Fruit fly (Drosophila melanogaster) whole organism, embryonic: ENCODE results near the gene Rnmt.
A peak's percentile ranks its signal among the peaks of the same experiment; 100 is the strongest.

Experiments used
- ATbp ChIP-seq: fragments of 200-800 bp; sonication (Bioruptor generic); optimal IDR thresholded peaks from 2 replicates; lab custom pipeline; 2017; ENCODE audit warnings: missing biosample characterization, mild to moderate bottlenecking, missing genetic modification characterization, missing genetic modification reagents
- Abd-B ChIP-seq: fragments of 200-800 bp; sonication (Bioruptor generic); optimal IDR thresholded peaks from 2 replicates; lab custom pipeline; 2018; ENCODE audit warnings: missing biosample characterization, mild to moderate bottlenecking, missing genetic modification characterization, moderate library complexity
- Adf1 ChIP-seq: fragments of 200-800 bp; sonication (Bioruptor generic); IDR thresholded peaks from 2 replicates; pipeline ENCODE4 v1.3.6; 2022; ENCODE audit warnings: missing biosample characterization, missing genetic modification characterization
- Aef1 ChIP-seq: fragments of 200-800 bp; sonication (Bioruptor generic); IDR thresholded peaks from 3 replicates; pipeline ENCODE4 v1.3.6; 2022; ENCODE audit warnings: missing biosample characterization, missing genetic modification characterization
- CG10147 ChIP-seq: fragments of 200-800 bp; sonication (Bioruptor generic); optimal IDR thresholded peaks from 2 replicates; lab custom pipeline; 2019; ENCODE audit warnings: missing biosample characterization, mild to moderate bottlenecking, missing genetic modification characterization, moderate library complexity
- CG10321 ChIP-seq: fragments of 200-800 bp; sonication (Bioruptor generic); IDR thresholded peaks from 2 replicates; pipeline ENCODE4 v1.3.6; 2022; ENCODE audit warnings: missing biosample characterization, missing genetic modification characterization
- CG10543 ChIP-seq: fragments of 200-800 bp; sonication (Bioruptor generic); optimal IDR thresholded peaks from 3 replicates; lab custom pipeline; 2017; ENCODE audit warnings: missing biosample characterization, mild to moderate bottlenecking, missing genetic modification characterization, moderate library complexity
- CG12071 ChIP-seq: fragments of 200-800 bp; sonication (Bioruptor generic); optimal IDR thresholded peaks from 3 replicates; lab custom pipeline; 2018; ENCODE audit warnings: missing biosample characterization, mild to moderate bottlenecking, missing genetic modification characterization
- CG12299 ChIP-seq: fragments of 200-800 bp; sonication (Bioruptor generic); optimal IDR thresholded peaks from 2 replicates; lab custom pipeline; 2018; ENCODE audit warnings: missing biosample characterization, mild to moderate bottlenecking, missing genetic modification characterization
- CG12391 ChIP-seq: fragments of 200-800 bp; sonication (Bioruptor generic); optimal IDR thresholded peaks from 3 replicates; lab custom pipeline; 2018; ENCODE audit warnings: missing biosample characterization, mild to moderate bottlenecking, missing genetic modification characterization, moderate library complexity
- CG12769 ChIP-seq: fragments of 200-800 bp; sonication (Bioruptor generic); optimal IDR thresholded peaks from 2 replicates; lab custom pipeline; 2019; ENCODE audit warnings: missing biosample characterization, mild to moderate bottlenecking, missing genetic modification characterization, moderate library complexity
- CG12942 ChIP-seq: fragments of 200-800 bp; sonication (Bioruptor generic); optimal IDR thresholded peaks from 3 replicates; lab custom pipeline; 2016; ENCODE audit warnings: missing biosample characterization, missing genetic modification characterization
- CG1647 ChIP-seq: fragments of 200-800 bp; sonication (Bioruptor generic); optimal IDR thresholded peaks from 3 replicates; lab custom pipeline; 2016; ENCODE audit warnings: missing biosample characterization, missing genetic modification characterization
- CG17186 ChIP-seq: fragments of 200-800 bp; sonication (Bioruptor generic); optimal IDR thresholded peaks from 3 replicates; lab custom pipeline; 2017; ENCODE audit warnings: missing biosample characterization, missing genetic modification reagents, missing genetic modification characterization
- CG17385 ChIP-seq: fragments of 200-800 bp; sonication (Bioruptor generic); optimal IDR thresholded peaks from 3 replicates; lab custom pipeline; 2018; ENCODE audit warnings: missing biosample characterization, mild to moderate bottlenecking, missing genetic modification characterization
- CG17912 ChIP-seq: fragments of 200-800 bp; sonication (Bioruptor generic); optimal IDR thresholded peaks from 2 replicates; lab custom pipeline; 2018; ENCODE audit warnings: missing biosample characterization, mild to moderate bottlenecking, missing genetic modification characterization
- CG18476 ChIP-seq: fragments of 200-800 bp; sonication (Bioruptor generic); optimal IDR thresholded peaks from 2 replicates; lab custom pipeline; 2016; ENCODE audit warnings: missing biosample characterization, mild to moderate bottlenecking, missing genetic modification characterization
- CG2875 ChIP-seq: fragments of 200-800 bp; sonication (Bioruptor generic); optimal IDR thresholded peaks from 2 replicates; lab custom pipeline; 2017; ENCODE audit warnings: missing biosample characterization, mild to moderate bottlenecking, missing genetic modification characterization, missing genetic modification reagents
- CG33213 ChIP-seq: fragments of 200-800 bp; sonication (Bioruptor generic); optimal IDR thresholded peaks from 3 replicates; lab custom pipeline; 2016; ENCODE audit warnings: missing biosample characterization, missing genetic modification characterization
- CG4360 ChIP-seq: fragments of 200-800 bp; sonication (Bioruptor generic); IDR thresholded peaks from 2 replicates; pipeline ENCODE4 v1.3.6; 2022; ENCODE audit warnings: missing biosample characterization, missing genetic modification characterization
- CG4404 ChIP-seq: fragments of 200-800 bp; sonication (Bioruptor generic); IDR thresholded peaks from 2 replicates; pipeline ENCODE4 v1.3.6; 2022; ENCODE audit warnings: missing biosample characterization, missing genetic modification characterization
- CG9215 ChIP-seq: fragments of 200-800 bp; sonication (Bioruptor generic); IDR thresholded peaks from 2 replicates; pipeline ENCODE4 v1.3.6; 2022; ENCODE audit warnings: missing biosample characterization, missing genetic modification characterization
- CG9797 ChIP-seq: fragments of 200-800 bp; sonication (Bioruptor generic); optimal IDR thresholded peaks from 3 replicates; lab custom pipeline; 2018; ENCODE audit warnings: missing biosample characterization, mild to moderate bottlenecking, missing genetic modification characterization
- D19A ChIP-seq: fragments of 200-800 bp; optimal IDR thresholded peaks from 3 replicates; lab custom pipeline; 2019; ENCODE audit warnings: missing biosample characterization, mild to moderate bottlenecking, missing genetic modification characterization, moderate library complexity
- Dek ChIP-seq: fragments of 200-800 bp; sonication (Bioruptor generic); optimal IDR thresholded peaks from 3 replicates; lab custom pipeline; 2019; ENCODE audit warnings: missing biosample characterization, mild to moderate bottlenecking, missing genetic modification characterization, moderate library complexity
- Dref ChIP-seq: fragments of 200-800 bp; sonication (Bioruptor generic); IDR thresholded peaks from 2 replicates; pipeline ENCODE4 v1.3.6; 2022; ENCODE audit warnings: missing biosample characterization, missing genetic modification characterization
- HLHmδ ChIP-seq: fragments of 200-800 bp; sonication (Bioruptor generic); optimal IDR thresholded peaks from 2 replicates; lab custom pipeline; 2018; ENCODE audit warnings: missing biosample characterization, mild to moderate bottlenecking, missing genetic modification characterization, moderate library complexity
- Hey ChIP-seq: fragments of 200-800 bp; sonication (Bioruptor generic); optimal IDR thresholded peaks from 3 replicates; lab custom pipeline; 2018; ENCODE audit warnings: missing biosample characterization, mild to moderate bottlenecking, missing genetic modification characterization
- HmgZ ChIP-seq: fragments of 200-800 bp; sonication (Bioruptor generic); optimal IDR thresholded peaks from 2 replicates; lab custom pipeline; 2018; ENCODE audit warnings: missing biosample characterization, mild to moderate bottlenecking, missing genetic modification characterization
- Lhr ChIP-seq: fragments of 200-800 bp; sonication (Bioruptor generic); optimal IDR thresholded peaks from 3 replicates; lab custom pipeline; 2017; ENCODE audit warnings: mild to moderate bottlenecking, missing biosample characterization, missing genetic modification reagents, missing genetic modification characterization
- Oli ChIP-seq: fragments of 200-800 bp; sonication (Bioruptor generic); optimal IDR thresholded peaks from 2 replicates; lab custom pipeline; 2018; ENCODE audit warnings: missing biosample characterization, mild to moderate bottlenecking, missing genetic modification characterization, moderate library complexity
- Sox100B ChIP-seq: fragments of 200-800 bp; sonication (Bioruptor generic); optimal IDR thresholded peaks from 3 replicates; lab custom pipeline; 2018; ENCODE audit warnings: missing biosample characterization, mild to moderate bottlenecking, missing genetic modification characterization
- Tbp ChIP-seq: fragments of >200 bp; optimal IDR thresholded peaks from 2 replicates; lab custom pipeline; 2018; ENCODE audit warnings: missing biosample characterization, missing genetic modification characterization
- Xbp1 ChIP-seq: fragments of 200-800 bp; sonication (Bioruptor generic); optimal IDR thresholded peaks from 3 replicates; lab custom pipeline; 2016; ENCODE audit warnings: missing biosample characterization, mild to moderate bottlenecking, missing genetic modification characterization
- ato ChIP-seq: fragments of 200-800 bp; sonication (Bioruptor generic); IDR thresholded peaks from 2 replicates; pipeline ENCODE4 v1.3.6; 2022; ENCODE audit warnings: missing biosample characterization, missing genetic modification characterization; ENCODE audit not compliant: partially characterized antibody
- az2 ChIP-seq: fragments of 200-800 bp; sonication (Bioruptor generic); optimal IDR thresholded peaks from 3 replicates; lab custom pipeline; 2016; ENCODE audit warnings: missing biosample characterization, missing genetic modification characterization
- dysf ChIP-seq: fragments of 200-800 bp; sonication (Bioruptor generic); IDR thresholded peaks from 3 replicates; pipeline ENCODE4 v1.3.6; 2022; ENCODE audit warnings: missing biosample characterization, missing genetic modification characterization
- eve ChIP-seq, 2 experiments: fragments of >200 bp; optimal IDR thresholded peaks; 2 replicates each; lab custom pipeline; 2017; ENCODE audit warnings: missing biosample characterization in 2 of 2, missing genetic modification characterization in 2 of 2
- ewg ChIP-seq: fragments of 200-800 bp; sonication (Bioruptor generic); optimal IDR thresholded peaks from 3 replicates; lab custom pipeline; 2017; ENCODE audit warnings: mild to moderate bottlenecking, missing biosample characterization, missing genetic modification reagents, missing genetic modification characterization
- gcm2 ChIP-seq: fragments of 200-800 bp; sonication (Bioruptor generic); optimal IDR thresholded peaks from 2 replicates; lab custom pipeline; 2016; ENCODE audit warnings: missing biosample characterization, missing genetic modification characterization
- hbn ChIP-seq: fragments of 200-800 bp; sonication (Bioruptor generic); IDR thresholded peaks from 2 replicates; pipeline ENCODE4 v1.3.6; 2022; ENCODE audit warnings: missing biosample characterization, missing genetic modification characterization; ENCODE audit not compliant: partially characterized antibody
- inv ChIP-seq: fragments of 200-800 bp; sonication (Bioruptor generic); IDR thresholded peaks from 2 replicates; pipeline ENCODE4 v1.3.6; 2022; ENCODE audit warnings: missing biosample characterization, missing genetic modification characterization; ENCODE audit not compliant: partially characterized antibody
- lmd ChIP-seq: fragments of 200-800 bp; sonication (Bioruptor generic); IDR thresholded peaks from 2 replicates; pipeline ENCODE4 v1.3.6; 2022; ENCODE audit warnings: missing biosample characterization, missing genetic modification characterization
- prd ChIP-seq, 3 experiments: fragments of >200 bp in 2 of 3; fragments of 200-800 bp in 1 of 3; sonication (Bioruptor generic) in 1 of 3; optimal IDR thresholded peaks in 2 of 3; IDR thresholded peaks in 1 of 3; 2 replicates in 2 of 3; 3 replicates in 1 of 3; pipeline versions ENCODE4 v1.3.6 to Lab custom; 2017 to 2022; ENCODE audit warnings: missing biosample characterization in 1 of 3, missing genetic modification characterization in 1 of 3
- ssp ChIP-seq: fragments of 200-800 bp; sonication (Bioruptor generic); IDR thresholded peaks from 2 replicates; pipeline ENCODE4 v1.3.6; 2022; ENCODE audit warnings: missing biosample characterization, missing genetic modification characterization
- stwl ChIP-seq: fragments of 200-800 bp; sonication (Bioruptor generic); optimal IDR thresholded peaks from 3 replicates; lab custom pipeline; 2018; ENCODE audit warnings: missing biosample characterization, mild to moderate bottlenecking, missing genetic modification characterization, moderate library complexity
- toy ChIP-seq: fragments of 200-800 bp; sonication (Bioruptor generic); IDR thresholded peaks from 2 replicates; pipeline ENCODE4 v1.3.6; 2022; ENCODE audit warnings: missing biosample characterization, missing genetic modification characterization

Rnmt gene

DNA sequence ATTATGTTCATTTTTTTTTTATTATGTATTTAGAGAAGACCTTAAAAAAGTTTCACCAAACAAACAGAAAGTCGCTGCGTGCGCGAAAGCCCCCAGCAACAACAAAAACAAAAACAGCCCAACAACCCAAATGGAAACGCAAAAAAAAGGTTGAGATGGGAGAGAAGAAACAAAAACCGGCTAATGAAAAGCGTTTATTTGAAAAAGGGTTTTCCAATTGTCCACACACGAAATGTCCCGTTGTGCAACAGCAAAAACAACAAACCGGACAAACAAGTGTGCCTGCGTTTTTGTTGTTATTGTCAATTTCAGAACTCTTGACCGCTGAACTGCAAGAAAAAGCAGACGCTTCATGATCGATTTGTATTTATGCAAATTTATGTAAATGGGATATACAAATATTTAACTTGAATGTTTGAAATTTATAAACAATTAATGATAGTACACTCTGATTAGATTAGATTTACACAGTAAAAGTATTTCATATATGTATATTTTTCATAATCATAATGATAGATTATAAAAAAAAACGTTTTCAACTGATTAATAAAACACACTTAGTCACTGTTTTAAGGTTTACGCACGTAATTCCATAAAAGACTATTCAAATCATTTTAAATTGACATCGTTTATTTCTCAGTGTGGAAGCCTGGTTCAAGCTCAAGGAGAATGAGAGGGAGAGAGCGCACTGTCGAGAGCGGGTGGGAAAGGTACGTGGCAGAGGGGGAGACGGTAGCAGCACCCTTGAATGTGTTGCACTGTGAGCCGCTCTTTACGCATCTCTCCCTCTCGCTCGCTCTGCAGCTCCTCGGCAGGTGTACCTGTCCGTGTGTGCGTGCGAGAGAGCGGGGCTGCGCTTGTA lies 46.9 kb downstream of the Rnmt start (continued):
- TF ChIP-seq HLHmδ (GFP tag; lab: Kevin White, UChicago) (peak; percentile 70), eve (GFP tag; optimal IDR thresholded peaks at IDR 0.05; lab: Kevin White, UChicago) (peak in 1 of 2 experiments; percentile 88), CG2875 (peak; percentile 71), Xbp1 (GFP tag; lab: Kevin White, UChicago) (peak; percentile 73), stwl (peak; percentile 15), CG9797 (no peak), CG18476 (peak; percentile 54), Adf1 (GFP tag; lab: Robert Waterston, UW) (peak; percentile 23; the same call in 1 of the 2 replicates), Dref (no peak), CG33213 (GFP tag; lab: Kevin White, UChicago) (no peak), CG4360 (GFP tag; lab: Robert Waterston, UW) (peak; percentile 80), CG1647 (GFP tag; lab: Kevin White, UChicago) (peak; percentile 42), Lhr (GFP tag; lab: Kevin White, UChicago) (peak; percentile 29), Aef1 (peak; percentile 59; the same call in 2 of the 3 replicates), Tbp (GFP tag; lab: Kevin White, UChicago) (no peak), CG4404 (GFP tag; lab: Robert Waterston, UW) (peak; percentile 58), Dek (tag; lab: Kevin White, UChicago) (peak; percentile 41), lmd (GFP tag; lab: Robert Waterston, UW) (peak; percentile 77), CG10543 (GFP tag; lab: Kevin White, UChicago) (peak; percentile 10), ato (GFP tag; lab: Robert Waterston, UW) (no peak), D19A (tag; lab: Kevin White, UChicago) (peak; percentile 71), gcm2 (peak; percentile 22), ewg (GFP tag; lab: Kevin White, UChicago) (peak; percentile 52), ssp (GFP tag; lab: Robert Waterston, UW) (peak; percentile 74), dysf (GFP tag; lab: Robert Waterston, UW) (peak; percentile 78; the same call in 2 of the 3 replicates), CG17912 (GFP tag; lab: Kevin White, UChicago) (no peak), ATbp (peak; percentile 65), Sox100B (peak; percentile 80), CG9215 (no peak), CG12071 (GFP tag; lab: Kevin White, UChicago) (peak; percentile 11), CG10147 (GFP tag; lab: Kevin White, UChicago) (peak; percentile 52), CG12942 (GFP tag; lab: Kevin White, UChicago) (peak; percentile 69), CG12391 (tag; lab: Kevin White, UChicago) (peak; percentile 86), Oli (tag; lab: Kevin White, UChicago) (peak; percentile 74), CG10321 (GFP tag; lab: Robert Waterston, UW) (no peak), CG12299 (peak; percentile 15), hbn (0 out of 2 replicates have a peak, but pooled peaks have one; percentile 21), toy (peak; percentile 39; the same call in 1 of the 2 replicates), az2 (GFP tag; lab: Kevin White, UChicago) (peak; percentile 75), Abd-B (GFP tag; lab: Kevin White, UChicago) (peak; percentile 31), inv (GFP tag; lab: Robert Waterston, UW) (no peak), HmgZ (tag; lab: Kevin White, UChicago) (no peak), CG17385 (peak; percentile 68), prd (optimal IDR thresholded peaks at IDR 0.05; lab: Kevin White, UChicago) (no peak), prd (GFP tag; IDR thresholded peaks at IDR 0.05; lab: Robert Waterston, UW) (peak; percentile 80), CG12769 (tag; lab: Kevin White, UChicago) (no peak), Hey (tag; lab: Kevin White, UChicago) (no peak), CG17186 (GFP tag; lab: Kevin White, UChicago) (no peak)
